Fruit fly (Drosophila melanogaster) whole organism, adult: ENCODE measurements around the gene CG18858.

ENCODE experiments used
- CG11617 ChIP-seq: fragments of 200-800 bp; sonication (Bioruptor generic); optimal IDR thresholded peaks from 2 replicates; lab custom pipeline; 2017; ENCODE audit warnings: mild to moderate bottlenecking, missing biosample characterization, missing genetic modification reagents, missing genetic modification characterization
- CG12768 ChIP-seq: fragments of 200-800 bp; sonication (Bioruptor generic); optimal IDR thresholded peaks from 2 replicates; lab custom pipeline; 2017; ENCODE audit warnings: missing biosample characterization, missing genetic modification characterization, mild to moderate bottlenecking, moderate library complexity, missing genetic modification reagents
- CG14711 ChIP-seq: fragments of 200-800 bp; sonication (Bioruptor generic); optimal IDR thresholded peaks from 2 replicates; lab custom pipeline; 2018; ENCODE audit warnings: missing biosample characterization, mild to moderate bottlenecking, missing genetic modification characterization, moderate library complexity
- CG1620 ChIP-seq: fragments of 200-800 bp; sonication (Bioruptor generic); optimal IDR thresholded peaks from 2 replicates; lab custom pipeline; 2016; ENCODE audit warnings: missing biosample characterization, missing genetic modification characterization
- CG33017 ChIP-seq: fragments of 200-800 bp; sonication (Bioruptor generic); optimal IDR thresholded peaks from 2 replicates; lab custom pipeline; 2018; ENCODE audit warnings: missing biosample characterization, mild to moderate bottlenecking, missing genetic modification characterization, moderate library complexity
- CG5204 ChIP-seq: fragments of 200-800 bp; sonication (Bioruptor generic); optimal IDR thresholded peaks from 2 replicates; lab custom pipeline; 2016; ENCODE audit warnings: missing biosample characterization, missing genetic modification characterization
- CG7045 ChIP-seq: fragments of 200-800 bp; sonication (Bioruptor generic); optimal IDR thresholded peaks from 2 replicates; lab custom pipeline; 2017; ENCODE audit warnings: missing biosample characterization, mild to moderate bottlenecking, missing genetic modification characterization
- CG7101 ChIP-seq: fragments of 200-800 bp; sonication (Bioruptor generic); optimal IDR thresholded peaks from 2 replicates; lab custom pipeline; 2018; ENCODE audit warnings: missing biosample characterization, mild to moderate bottlenecking, missing genetic modification characterization, moderate library complexity
- Clk ChIP-seq: fragments of 200-800 bp; sonication (Bioruptor generic); optimal IDR thresholded peaks from 2 replicates; lab custom pipeline; 2017; ENCODE audit warnings: missing biosample characterization, missing genetic modification characterization
- Crg-1 ChIP-seq: fragments of 200-800 bp; sonication (Bioruptor generic); optimal IDR thresholded peaks from 2 replicates; lab custom pipeline; 2016; ENCODE audit warnings: missing biosample characterization, missing genetic modification characterization
- Hr96 ChIP-seq: fragments of 200-800 bp; sonication (Bioruptor generic); optimal IDR thresholded peaks from 2 replicates; lab custom pipeline; 2016; ENCODE audit warnings: missing biosample characterization, missing genetic modification characterization
- Mnt ChIP-seq: fragments of 200-800 bp; sonication (Bioruptor generic); optimal IDR thresholded peaks from 2 replicates; lab custom pipeline; 2016; ENCODE audit warnings: missing biosample characterization, mild to moderate bottlenecking, missing genetic modification characterization
- bab1 ChIP-seq: fragments of 200-800 bp; sonication (Bioruptor generic); optimal IDR thresholded peaks from 3 replicates; lab custom pipeline; 2019; ENCODE audit warnings: missing biosample characterization, mild to moderate bottlenecking, missing genetic modification characterization, moderate library complexity
- cic ChIP-seq: fragments of 200-800 bp; sonication (Bioruptor generic); optimal IDR thresholded peaks from 2 replicates; lab custom pipeline; 2017; ENCODE audit warnings: missing biosample characterization, mild to moderate bottlenecking, missing genetic modification characterization, moderate library complexity
- cnc ChIP-seq, 2 experiments: fragments of >200 bp; optimal IDR thresholded peaks; 2 replicates each; lab custom pipeline; 2017
- kay ChIP-seq: fragments of 200-800 bp; sonication (Bioruptor generic); peaks from one replicate; lab custom pipeline; 2016; ENCODE audit warnings: missing biosample characterization, missing genetic modification characterization, borderline replicate concordance
- ovo ChIP-seq: fragments of 200-800 bp; sonication (Bioruptor generic); optimal IDR thresholded peaks from 2 replicates; lab custom pipeline; 2016; ENCODE audit warnings: missing biosample characterization, missing genetic modification characterization
- pad ChIP-seq: fragments of 200-800 bp; sonication (Bioruptor generic); optimal IDR thresholded peaks from 3 replicates; lab custom pipeline; 2017; ENCODE audit warnings: missing biosample characterization, missing genetic modification characterization, mild to moderate bottlenecking, moderate library complexity, missing genetic modification reagents
- tj ChIP-seq: fragments of 200-800 bp; sonication (Bioruptor generic); optimal IDR thresholded peaks from 3 replicates; lab custom pipeline; 2017; ENCODE audit warnings: missing biosample characterization, mild to moderate bottlenecking, missing genetic modification characterization, moderate library complexity
- toe ChIP-seq: fragments of 200-800 bp; sonication (Bioruptor generic); optimal IDR thresholded peaks from 2 replicates; lab custom pipeline; 2016; ENCODE audit warnings: missing biosample characterization, missing genetic modification characterization

CG18858 gene

DNA sequence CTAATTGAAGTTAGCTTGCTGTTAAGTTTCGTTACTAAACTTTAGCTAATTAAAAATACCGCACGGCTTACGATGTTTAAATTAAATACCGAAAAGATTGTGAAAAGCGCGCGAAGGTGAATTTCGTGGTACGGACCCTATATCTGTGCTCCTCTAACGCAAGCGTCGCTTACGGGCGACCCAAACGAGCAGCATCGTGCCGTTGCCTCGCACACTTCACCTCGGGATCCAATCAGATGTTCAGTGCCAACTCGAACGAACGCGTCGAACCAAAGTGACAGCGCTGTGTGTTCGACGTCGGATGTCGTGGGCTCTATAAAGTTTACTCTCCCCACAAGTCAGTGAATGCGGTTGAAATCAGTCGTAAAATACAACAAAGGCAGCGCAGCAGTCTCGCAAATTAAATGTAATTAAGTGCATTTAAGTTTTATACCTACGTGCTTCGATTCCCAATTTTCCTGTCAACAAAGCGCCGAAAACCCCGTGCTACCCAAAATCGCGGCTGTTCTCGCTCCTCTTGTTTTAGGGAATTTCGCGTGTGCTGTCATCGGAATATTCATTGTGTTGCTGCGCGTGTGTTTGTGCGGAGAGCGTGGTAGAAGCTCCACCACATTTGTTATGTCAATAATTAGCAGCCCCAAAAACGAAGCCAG is 30.0 kb downstream of the CG18858 start:
- TF ChIP-seq CG5204 (no peak), CG7045 (GFP tag; lab: Kevin White, UChicago) (peak; percentile 26), cic (GFP tag; lab: Kevin White, UChicago) (peak; percentile 61), Mnt (GFP tag; lab: Kevin White, UChicago) (peak; percentile 72), CG14711 (tag; lab: Kevin White, UChicago) (no peak), CG7101 (tag; lab: Kevin White, UChicago) (peak; percentile 47), CG1620 (GFP tag; lab: Kevin White, UChicago) (no peak), CG11617 (GFP tag; lab: Kevin White, UChicago) (peak; percentile 59), cnc (optimal IDR thresholded peaks at IDR 0.05; lab: Kevin White, UChicago) (no peak), Hr96 (GFP tag; lab: Kevin White, UChicago) (no peak), toe (GFP tag; lab: Kevin White, UChicago) (no peak), Clk (GFP tag; lab: Kevin White, UChicago) (no peak), bab1 (GFP tag; lab: Kevin White, UChicago) (peak; percentile 62), CG12768 (GFP tag; lab: Kevin White, UChicago) (no peak), Crg-1 (GFP tag; lab: Kevin White, UChicago) (no peak), kay (no peak), ovo (GFP tag; lab: Kevin White, UChicago) (no peak), pad (GFP tag; lab: Kevin White, UChicago) (peak; percentile 26), CG33017 (peak; percentile 7), tj (GFP tag; lab: Kevin White, UChicago) (peak; percentile 23)

DNA sequence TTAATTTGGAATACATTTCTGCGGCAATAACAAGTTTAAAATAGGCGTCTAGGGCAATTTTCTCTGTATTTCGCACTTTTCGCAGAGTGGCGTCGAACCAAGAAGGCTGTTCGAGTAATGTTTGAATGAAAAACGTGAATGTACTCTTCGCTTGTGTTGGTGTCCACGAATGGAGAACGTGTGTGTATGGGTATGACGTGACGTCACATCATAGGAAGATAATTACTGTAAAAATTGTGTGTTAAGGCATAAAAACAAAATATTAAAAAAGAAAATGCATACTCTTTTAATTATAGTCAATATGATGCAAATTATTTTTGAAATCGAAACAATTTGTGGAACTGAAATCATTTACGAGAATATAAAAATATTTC is 30.5 kb downstream of the CG18858 start:
- TF ChIP-seq Mnt (GFP tag; lab: Kevin White, UChicago) = no peak
- TF ChIP-seq CG7045 (GFP tag; lab: Kevin White, UChicago) = no peak
- TF ChIP-seq kay = no peak
- TF ChIP-seq Crg-1 (GFP tag; lab: Kevin White, UChicago) = no peak
- no peak for TF ChIP-seq tj (GFP tag; lab: Kevin White, UChicago)
- TF ChIP-seq CG7101 (tag; lab: Kevin White, UChicago) = no peak
- TF ChIP-seq CG1620 (GFP tag; lab: Kevin White, UChicago) = no peak

DNA sequence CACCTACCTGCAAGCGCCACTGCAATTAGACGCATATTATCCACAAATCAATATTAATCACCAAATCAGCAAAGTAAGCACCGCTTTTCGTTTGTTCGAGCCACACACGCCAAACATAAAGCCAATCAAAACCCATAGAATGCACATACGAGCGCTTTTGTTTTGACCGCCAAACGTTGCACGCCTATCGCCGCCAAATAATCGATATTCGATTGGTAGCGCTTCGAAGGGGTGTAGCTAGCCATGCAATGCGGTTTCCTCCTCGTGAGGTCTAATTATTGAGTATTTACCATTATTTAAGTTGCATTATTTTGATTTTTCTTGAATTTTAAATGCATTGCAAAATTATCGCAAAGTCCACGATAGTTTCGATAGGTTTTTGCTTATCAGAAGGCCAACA is 31.5 kb downstream of the CG18858 start:
- TF ChIP-seq CG11617 (GFP tag; lab: Kevin White, UChicago) (no peak), Clk (GFP tag; lab: Kevin White, UChicago) (no peak), cic (GFP tag; lab: Kevin White, UChicago) (no peak), Crg-1 (GFP tag; lab: Kevin White, UChicago) (no peak), toe (GFP tag; lab: Kevin White, UChicago) (no peak), CG5204 (no peak), Hr96 (GFP tag; lab: Kevin White, UChicago) (no peak)

DNA sequence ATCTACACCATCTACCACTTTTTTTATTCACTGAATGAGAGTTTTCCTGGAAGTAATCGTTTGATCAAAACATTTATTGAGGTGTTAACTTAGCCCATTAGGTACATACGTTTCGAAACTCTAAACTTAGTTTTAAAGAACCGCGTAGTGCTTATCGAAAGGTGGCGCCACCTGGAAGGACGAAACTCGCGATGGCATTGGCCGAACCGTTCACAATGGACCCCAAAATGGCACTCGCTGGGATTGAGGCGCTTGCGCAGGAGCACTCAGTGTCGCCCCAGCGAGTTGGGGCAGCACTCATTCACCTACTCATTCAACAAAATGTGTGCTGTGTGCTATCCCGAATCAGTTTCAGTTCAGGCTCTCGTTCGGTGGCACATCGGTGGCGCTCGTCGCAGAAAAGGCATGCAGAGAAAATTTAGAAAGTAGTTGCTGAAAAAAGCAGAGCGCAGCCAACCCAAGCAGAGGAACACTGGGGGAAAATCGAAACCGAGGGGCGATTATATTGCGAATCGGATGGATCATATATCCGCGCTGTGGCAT is 33.0 kb downstream of the CG18858 start, which contains the start of gene CG31688:
Gene CG31688 (plus strand): TSS at position 346 of the 543 bp plus-strand sequence.
- TF ChIP-seq CG5204 = no peak
- no peak for TF ChIP-seq CG11617 (GFP tag; lab: Kevin White, UChicago)
- no peak for TF ChIP-seq CG7045 (GFP tag; lab: Kevin White, UChicago)
- TF ChIP-seq CG7101 (tag; lab: Kevin White, UChicago) = no peak
- no peak for TF ChIP-seq Mnt (GFP tag; lab: Kevin White, UChicago)
- no peak for TF ChIP-seq tj (GFP tag; lab: Kevin White, UChicago)
- peak; percentile 14 for TF ChIP-seq cic (GFP tag; lab: Kevin White, UChicago)

DNA sequence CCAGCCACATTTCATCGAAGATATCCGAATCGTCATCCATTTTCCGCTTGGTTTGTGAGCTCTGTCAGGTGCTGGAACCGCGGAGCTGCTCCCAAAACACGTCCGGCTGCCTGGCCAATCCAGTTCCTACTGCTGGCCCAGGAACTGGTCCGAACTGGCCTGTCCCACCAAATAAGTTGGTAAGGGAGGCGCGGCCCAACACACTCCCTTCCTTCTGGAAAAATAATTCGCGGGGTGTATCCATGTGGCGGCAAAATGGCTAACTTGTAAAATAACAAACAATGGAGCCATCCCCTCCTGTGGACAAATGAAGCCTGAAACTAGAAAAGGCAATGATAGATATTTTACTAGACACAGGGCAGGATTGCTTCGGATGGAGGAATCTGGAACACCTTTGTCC is 34.3 kb downstream of the CG18858 start, which contains the start of gene CG15130:
Gene CG15130 (minus strand): TSS at position 101 of the 400 bp plus-strand sequence.
- TF ChIP-seq CG1620 (GFP tag; lab: Kevin White, UChicago) (no peak), cic (GFP tag; lab: Kevin White, UChicago) (no peak), CG11617 (GFP tag; lab: Kevin White, UChicago) (no peak), toe (GFP tag; lab: Kevin White, UChicago) (no peak), CG33017 (no peak), bab1 (GFP tag; lab: Kevin White, UChicago) (no peak), CG14711 (tag; lab: Kevin White, UChicago) (no peak), Crg-1 (GFP tag; lab: Kevin White, UChicago) (no peak), CG7045 (GFP tag; lab: Kevin White, UChicago) (no peak), pad (GFP tag; lab: Kevin White, UChicago) (no peak), CG5204 (no peak), Hr96 (GFP tag; lab: Kevin White, UChicago) (no peak), Mnt (GFP tag; lab: Kevin White, UChicago) (no peak), Clk (GFP tag; lab: Kevin White, UChicago) (no peak), CG7101 (tag; lab: Kevin White, UChicago) (no peak), CG12768 (GFP tag; lab: Kevin White, UChicago) (no peak), ovo (GFP tag; lab: Kevin White, UChicago) (no peak), cnc (optimal IDR thresholded peaks at IDR 0.05; lab: Kevin White, UChicago) (no peak), kay (no peak), tj (GFP tag; lab: Kevin White, UChicago) (no peak)

DNA sequence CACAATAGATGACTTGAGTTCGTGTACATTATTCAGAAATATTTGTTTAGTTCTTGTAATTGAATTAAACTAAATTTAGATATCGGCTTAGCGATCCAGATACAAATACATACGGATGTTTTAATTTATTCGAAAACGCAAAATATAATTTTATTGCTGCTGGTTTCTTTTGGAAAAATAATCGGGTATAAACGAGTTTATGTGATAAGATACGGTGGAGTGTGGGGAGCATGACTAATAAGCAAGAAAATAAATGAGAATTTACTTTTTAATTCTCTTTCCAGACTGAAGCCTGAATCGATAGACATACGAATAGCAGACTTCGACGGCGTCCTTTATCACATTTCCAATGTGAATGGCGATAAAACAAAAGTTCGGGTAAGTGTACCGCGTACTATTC is 38.8 kb downstream of the CG18858 start:
- no peak for TF ChIP-seq CG12768 (GFP tag; lab: Kevin White, UChicago)
- TF ChIP-seq kay = peak; percentile 55
- TF ChIP-seq CG14711 (tag; lab: Kevin White, UChicago) = no peak
- TF ChIP-seq ovo (GFP tag; lab: Kevin White, UChicago) = no peak
- TF ChIP-seq CG7045 (GFP tag; lab: Kevin White, UChicago) = no peak
